Worm (Caenorhabditis elegans) whole organism, late embryonic: ENCODE data around the gene C06C3.7.

ENCODE experiments used
- F13H6.1 ChIP-seq: sonication (generic microtip); optimal IDR thresholded peaks from 2 replicates; lab custom pipeline; 2016; ENCODE audit warnings: missing genetic modification characterization, missing compliant biosample characterization
- ceh-30 ChIP-seq: fragments of 150-350 bp; optimal IDR thresholded peaks from 2 replicates; lab custom pipeline; 2014; ENCODE audit warnings: missing biosample characterization, missing genetic modification characterization
- ceh-48 ChIP-seq: sonication (generic microtip); optimal IDR thresholded peaks from 2 replicates; lab custom pipeline; 2016; ENCODE audit warnings: missing genetic modification characterization, inconsistent platforms, missing compliant biosample characterization
- elt-2 ChIP-seq: sonication (generic microtip); optimal IDR thresholded peaks from 2 replicates; lab custom pipeline; 2016; ENCODE audit warnings: missing genetic modification reagents, missing genetic modification characterization, missing compliant biosample characterization
- gmeb-2 ChIP-seq: sonication (generic microtip); optimal IDR thresholded peaks from 2 replicates; lab custom pipeline; 2016; ENCODE audit warnings: missing genetic modification characterization, inconsistent platforms, missing compliant biosample characterization
- pha-4 ChIP-seq: fragments of 150-350 bp; optimal IDR thresholded peaks from 2 replicates; lab custom pipeline; 2018; ENCODE audit warnings: missing biosample characterization, missing genetic modification reagents, missing genetic modification characterization
- tbx-2 ChIP-seq: sonication (generic microtip); optimal IDR thresholded peaks from 2 replicates; lab custom pipeline; 2016; ENCODE audit warnings: missing genetic modification characterization, missing compliant biosample characterization
- tbx-7 ChIP-seq: sonication (generic microtip); optimal IDR thresholded peaks from 2 replicates; lab custom pipeline; 2016; ENCODE audit warnings: missing genotype, missing genetic modification characterization, missing compliant biosample characterization
- ttx-3 ChIP-seq: sonication (generic microtip); optimal IDR thresholded peaks from 2 replicates; lab custom pipeline; 2016; ENCODE audit warnings: missing genetic modification reagents, missing genetic modification characterization, missing compliant biosample characterization
- zip-5 ChIP-seq: sonication (generic microtip); optimal IDR thresholded peaks from 2 replicates; lab custom pipeline; 2016; ENCODE audit warnings: missing genetic modification characterization, missing compliant biosample characterization

ce11 chrII:9427644-9428043 is 42.3 kb downstream of the C06C3.7 start, which contains the start of gene M176.5:
- TF ChIP-seq gmeb-2 (tag; lab: Kevin White, UChicago): no peak
- no peak for TF ChIP-seq F13H6.1 (tag; lab: Kevin White, UChicago)
- TF ChIP-seq tbx-2 (tag; lab: Kevin White, UChicago): no peak
- no peak for TF ChIP-seq pha-4 (tag; lab: Kevin White, UChicago)
- no peak for TF ChIP-seq tbx-7 (tag; lab: Kevin White, UChicago)
- TF ChIP-seq zip-5 (tag; lab: Kevin White, UChicago): no peak
- TF ChIP-seq ceh-30 (tag; lab: Kevin White, UChicago): no peak
- no peak for TF ChIP-seq ceh-48 (tag; lab: Kevin White, UChicago)
- TF ChIP-seq ttx-3 (tag; lab: Kevin White, UChicago): no peak
- no peak for TF ChIP-seq elt-2 (tag; lab: Kevin White, UChicago)
